Worm (Caenorhabditis elegans) whole organism, L4 larva: Measurements from ENCODE around the gene F44E5.2.

Experiments
- T26A8.4 ChIP-seq: fragments of 200-800 bp; sonication (Bioruptor generic); IDR thresholded peaks from 2 replicates; pipeline ENCODE4 v1.3.6; 2022; ENCODE audit warnings: missing genetic modification characterization, missing compliant biosample characterization
- Y105C5A.15 ChIP-seq: fragments of 200-800 bp; sonication (Bioruptor generic); IDR thresholded peaks from 2 replicates; pipeline ENCODE4 v1.3.6; 2022; ENCODE audit warnings: missing genetic modification characterization, missing compliant biosample characterization
- Y48G9A.11 ChIP-seq: fragments of 200-800 bp; sonication (Bioruptor generic); IDR thresholded peaks from 2 replicates; pipeline ENCODE4 v1.3.6; 2022; ENCODE audit warnings: missing genetic modification reagents, missing genetic modification characterization, missing compliant biosample characterization
- ZK546.5 ChIP-seq, 2 experiments: sonication (generic microtip); optimal IDR thresholded peaks; 2 replicates each; lab custom pipeline; 2017; ENCODE audit warnings: missing biosample characterization in 2 of 2, missing genetic modification characterization in 2 of 2
- aha-1 ChIP-seq: fragments of 150-350 bp; peaks from one replicate; lab custom pipeline; 2014; ENCODE audit warnings: missing biosample characterization, missing genetic modification characterization
- ama-1 ChIP-seq: fragments of 150-350 bp; optimal IDR thresholded peaks from 2 replicates; lab custom pipeline; 2014; ENCODE audit warnings: inconsistent platforms, mixed read lengths
- attf-4 ChIP-seq: sonication (generic microtip); optimal IDR thresholded peaks from 3 replicates; lab custom pipeline; 2017; ENCODE audit warnings: missing biosample characterization, missing genetic modification characterization
- ceh-82 ChIP-seq: sonication (generic microtip); optimal IDR thresholded peaks from 2 replicates; lab custom pipeline; 2017; ENCODE audit warnings: missing biosample characterization, missing genetic modification characterization
- ctbp-1 ChIP-seq: fragments of 200-800 bp; sonication (Bioruptor generic); IDR thresholded peaks from 2 replicates; pipeline ENCODE4 v1.3.6; 2022; ENCODE audit warnings: missing genetic modification reagents, missing genetic modification characterization, missing compliant biosample characterization
- daf-8 ChIP-seq: fragments of 200-800 bp; sonication (Bioruptor generic); IDR thresholded peaks from 2 replicates; pipeline ENCODE4 v1.3.6; 2022; ENCODE audit warnings: missing genetic modification characterization, missing compliant biosample characterization
- dmd-9 ChIP-seq: fragments of 200-800 bp; sonication (Bioruptor generic); IDR thresholded peaks from 2 replicates; pipeline ENCODE4 v1.3.6; 2022; ENCODE audit warnings: missing genetic modification reagents, missing genetic modification characterization, missing compliant biosample characterization
- dpl-1 ChIP-seq: fragments of 150-350 bp; optimal IDR thresholded peaks from 2 replicates; lab custom pipeline; 2014; ENCODE audit warnings: missing biosample characterization, missing genetic modification reagents, missing genetic modification characterization
- duxl-1 ChIP-seq: sonication (generic microtip); optimal IDR thresholded peaks from 2 replicates; lab custom pipeline; 2016; ENCODE audit warnings: mild to moderate bottlenecking, missing genetic modification characterization, moderate library complexity, missing compliant biosample characterization; ENCODE audit not compliant: poor library complexity
- egl-27 ChIP-seq: sonication (generic microtip); optimal IDR thresholded peaks from 3 replicates; lab custom pipeline; 2017; ENCODE audit warnings: missing biosample characterization, missing genetic modification reagents, missing genetic modification characterization
- egl-43 ChIP-seq: fragments of 200-800 bp; sonication (Bioruptor generic); IDR thresholded peaks from 2 replicates; pipeline ENCODE4 v1.3.6; 2022; ENCODE audit warnings: missing genetic modification reagents, missing genetic modification characterization, missing compliant biosample characterization
- fkh-10 ChIP-seq: fragments of 150-350 bp; optimal IDR thresholded peaks from 2 replicates; lab custom pipeline; 2014; ENCODE audit warnings: missing biosample characterization, missing genetic modification reagents, missing genetic modification characterization
- gei-8 ChIP-seq: fragments of 200-800 bp; sonication (Bioruptor generic); optimal IDR thresholded peaks from 2 replicates; lab custom pipeline; 2018; ENCODE audit warnings: mild to moderate bottlenecking, missing genetic modification characterization, missing compliant biosample characterization
- hlh-11 ChIP-seq: fragments of 200-800 bp; sonication (Bioruptor generic); optimal IDR thresholded peaks from 2 replicates; lab custom pipeline; 2018; ENCODE audit warnings: mild to moderate bottlenecking, missing genetic modification characterization, missing compliant biosample characterization
- hmg-1.1 ChIP-seq: fragments of 200-800 bp; sonication (Bioruptor generic); IDR thresholded peaks from 2 replicates; pipeline ENCODE4 v1.3.6; 2022; ENCODE audit warnings: missing genetic modification reagents, missing genetic modification characterization, missing compliant biosample characterization
- lin-1 ChIP-seq: fragments of 200-800 bp; sonication (Bioruptor generic); IDR thresholded peaks from 2 replicates; pipeline ENCODE4 v1.3.6; 2022; ENCODE audit warnings: missing genetic modification reagents, missing genetic modification characterization, missing compliant biosample characterization
- lsy-2 ChIP-seq, 2 experiments: fragments of 150-350 bp in 1 of 2; sonication (generic microtip) in 1 of 2; optimal IDR thresholded peaks; 2 replicates each; lab custom pipeline; 2014 to 2017; ENCODE audit warnings: missing biosample characterization in 2 of 2, missing genetic modification characterization in 2 of 2
- mep-1 ChIP-seq: fragments of 150-350 bp; sonication (generic microtip); optimal IDR thresholded peaks from 3 replicates; lab custom pipeline; 2014; ENCODE audit warnings: missing biosample characterization, missing genetic modification characterization
- mes-2 ChIP-seq: sonication (generic microtip); optimal IDR thresholded peaks from 2 replicates; lab custom pipeline; 2016; ENCODE audit warnings: missing genotype, mild to moderate bottlenecking, missing genetic modification characterization, missing compliant biosample characterization; ENCODE audit not compliant: poor library complexity, severe bottlenecking
- nhr-28 ChIP-seq: fragments of 150-350 bp; optimal IDR thresholded peaks from 2 replicates; lab custom pipeline; 2014; ENCODE audit warnings: missing biosample characterization, missing genetic modification characterization
- nhr-77 ChIP-seq: fragments of 150-350 bp; optimal IDR thresholded peaks from 2 replicates; lab custom pipeline; 2014; ENCODE audit warnings: missing biosample characterization, missing genetic modification characterization
- php-3 ChIP-seq: fragments of 200-800 bp; sonication (Bioruptor generic); IDR thresholded peaks from 2 replicates; pipeline ENCODE4 v1.3.6; 2022; ENCODE audit warnings: missing genetic modification reagents, missing genetic modification characterization, missing compliant biosample characterization
- rbr-2 ChIP-seq: sonication (generic microtip); optimal IDR thresholded peaks from 2 replicates; lab custom pipeline; 2016; ENCODE audit warnings: missing genotype, missing genetic modification characterization, missing compliant biosample characterization
- saeg-2 ChIP-seq: fragments of 200-800 bp; sonication (Bioruptor generic); IDR thresholded peaks from 2 replicates; pipeline ENCODE4 v1.3.6; 2022; ENCODE audit warnings: missing genetic modification reagents, missing genetic modification characterization, missing compliant biosample characterization
- sdz-12 ChIP-seq: fragments of 200-800 bp; sonication (Bioruptor generic); optimal IDR thresholded peaks from 2 replicates; lab custom pipeline; 2018; ENCODE audit warnings: mild to moderate bottlenecking, missing genetic modification characterization, missing compliant biosample characterization
- set-16 ChIP-seq: fragments of 200-800 bp; sonication (Bioruptor generic); IDR thresholded peaks from 2 replicates; pipeline ENCODE4 v1.3.6; 2022; ENCODE audit warnings: missing genetic modification reagents, missing genetic modification characterization, missing compliant biosample characterization
- skn-1 ChIP-seq: fragments of 150-350 bp; optimal IDR thresholded peaks from 2 replicates; lab custom pipeline; 2014; ENCODE audit warnings: missing biosample characterization, missing genetic modification characterization
- spr-1 ChIP-seq: sonication (generic microtip); optimal IDR thresholded peaks from 2 replicates; lab custom pipeline; 2016; ENCODE audit warnings: mild to moderate bottlenecking, missing genetic modification characterization, missing compliant biosample characterization
- unc-130 ChIP-seq: sonication (generic microtip); optimal IDR thresholded peaks from 2 replicates; lab custom pipeline; 2016; ENCODE audit warnings: missing genetic modification reagents, missing genetic modification characterization, missing compliant biosample characterization
- unc-62 ChIP-seq, 3 experiments: fragments of 150-350 bp in 1 of 3; sonication (generic microtip); optimal IDR thresholded peaks in 2 of 3; peaks in 1 of 3; 1 replicate in 1 of 3; 2 replicates in 2 of 3; lab custom pipeline; 2014 to 2017; ENCODE audit warnings: missing biosample characterization in 3 of 3, missing genetic modification characterization in 3 of 3, missing genetic modification reagents in 3 of 3, missing genotype in 1 of 3
- vab-7 ChIP-seq: fragments of 200-800 bp; sonication (Bioruptor generic); IDR thresholded peaks from 2 replicates; pipeline ENCODE4 v1.3.6; 2022; ENCODE audit warnings: missing genetic modification reagents, missing genetic modification characterization, missing compliant biosample characterization
- zfp-3 ChIP-seq: fragments of 200-800 bp; sonication (Bioruptor generic); conservative IDR thresholded peaks from 2 replicates; pipeline ENCODE4 v1.3.6; 2022; ENCODE audit warnings: missing genetic modification reagents, missing genetic modification characterization, missing compliant biosample characterization
- ztf-11 ChIP-seq: fragments of 150-350 bp; optimal IDR thresholded peaks from 2 replicates; lab custom pipeline; 2014; ENCODE audit warnings: missing biosample characterization, missing genetic modification characterization

F44E5.2 gene

ce11 chrII:11749490-11750172 is 16.9 kb upstream of the F44E5.2 start (continued):
- TF ChIP-seq attf-4 (tag; lab: Kevin White, UChicago) (peak; percentile 8), skn-1 (tag; lab: Kevin White, UChicago) (no peak), nhr-28 (peak; percentile 33), php-3 (GFP tag; lab: Robert Waterston, UW) (0 out of 2 replicates have a peak, but pooled peaks have one; percentile 27), T26A8.4 (GFP tag; lab: Robert Waterston, UW) (peak; percentile 71), unc-62 (GFP tag; optimal IDR thresholded peaks at IDR 0.05 in 1 of 2; lab: Kevin White, UChicago) (peak in 1 of 2 experiments; percentile 98), unc-62 (tag; optimal IDR thresholded peaks at IDR 0.05; lab: Kevin White, UChicago) (no peak), egl-27 (no peak), egl-43 (GFP tag; lab: Robert Waterston, UW) (peak; percentile 86), duxl-1 (tag; lab: Kevin White, UChicago) (no peak), lin-1 (peak; percentile 24; the same call in 1 of the 2 replicates), ztf-11 (no peak), spr-1 (tag; lab: Kevin White, UChicago) (peak; percentile 88), Y105C5A.15 (no peak), saeg-2 (peak; percentile 67)

- no peak for TF ChIP-seq ZK546.5 (tag; optimal IDR thresholded peaks at IDR 0.05; lab: Kevin White, UChicago)
- TF ChIP-seq mep-1: peak; percentile 64
- TF ChIP-seq rbr-2 (tag; lab: Kevin White, UChicago): peak; percentile 13
- peak; percentile 59 for TF ChIP-seq set-16 (GFP tag; lab: Robert Waterston, UW)
- no peak for TF ChIP-seq unc-130 (GFP tag; lab: Kevin White, UChicago)
- TF ChIP-seq mes-2 (tag; lab: Kevin White, UChicago): peak; percentile 38
- no peak for TF ChIP-seq sdz-12 (GFP tag; lab: Kevin White, UChicago)
- TF ChIP-seq nhr-77 (tag; lab: Kevin White, UChicago): no peak
- TF ChIP-seq fkh-10 (GFP tag; lab: Kevin White, UChicago): peak; percentile 46
- TF ChIP-seq hmg-1.1 (GFP tag; lab: Robert Waterston, UW): 0 out of 2 replicates have a peak, but pooled peaks have one; percentile 48
- no peak for TF ChIP-seq zfp-3 (GFP tag; lab: Robert Waterston, UW)
- no peak for TF ChIP-seq vab-7 (GFP tag; lab: Robert Waterston, UW)
- no peak for TF ChIP-seq gei-8 (GFP tag; lab: Kevin White, UChicago)
- TF ChIP-seq ctbp-1: 0 out of 2 replicates have a peak, but pooled peaks have one; percentile 12
- no peak for TF ChIP-seq ama-1 (lab: Kevin White, UChicago)
- TF ChIP-seq lsy-2 (tag; optimal IDR thresholded peaks at IDR 0.05; lab: Kevin White, UChicago): peak; percentile 53 to 61
- TF ChIP-seq ceh-82 (tag; lab: Kevin White, UChicago): no peak
- TF ChIP-seq hlh-11: peak; percentile 8
- TF ChIP-seq dpl-1 (GFP tag; lab: Kevin White, UChicago): no peak
- TF ChIP-seq dmd-9 (GFP tag; lab: Robert Waterston, UW): no peak
- no peak for TF ChIP-seq daf-8 (GFP tag; lab: Robert Waterston, UW)
Observed at ce11 chrII:11751615-11752174, 14.9 kb upstream of the F44E5.2 start.

ce11 chrII:11753186-11753585 is 13.4 kb upstream of the F44E5.2 start:
- TF ChIP-seq egl-43 (GFP tag; lab: Robert Waterston, UW): 0 out of 2 replicates have a peak, but pooled peaks have one; percentile 17
- peak; percentile 88 for TF ChIP-seq aha-1 (tag; lab: Kevin White, UChicago)
- no peak for TF ChIP-seq Y48G9A.11 (GFP tag; lab: Robert Waterston, UW)
